Fruit fly (Drosophila melanogaster): ENCODE measurements around the gene Rint1.

Rint1 gene

dm6 chr3L:7370231-7370882 is 46.9 kb downstream of the Rint1 start (continued):
- TF ChIP-seq D19A (tag; optimal IDR thresholded peaks at IDR 0.05) (no peak), CG12744 (GFP tag; optimal IDR thresholded peaks at IDR 0.05) (no peak), pzg (GFP tag; optimal IDR thresholded peaks at IDR 0.05) (peak; percentile 12), Nf-YC (tag; optimal IDR thresholded peaks at IDR 0.05) (peak; percentile 26), gsb (GFP tag; IDR thresholded peaks at IDR 0.05) (no peak), dmrt11E (tag; optimal IDR thresholded peaks at IDR 0.05) (no peak), bbx (GFP tag; IDR thresholded peaks at IDR 0.05; ENCODE audit: partially characterized antibody) (no peak; the same call in 1 of the 2 replicates), Sry-β (GFP tag; optimal IDR thresholded peaks at IDR 0.05) (no peak), pfk (GFP tag; optimal IDR thresholded peaks at IDR 0.05) (peak; percentile 21), sob (GFP tag; IDR thresholded peaks at IDR 0.05) (no peak), CG2116 (GFP tag; optimal IDR thresholded peaks at IDR 0.05) (peak; percentile 31), Dll (GFP tag; IDR thresholded peaks at IDR 0.05; ENCODE audit: partially characterized antibody) (0 out of 4 replicates have a peak, but pooled peaks have one; percentile 21), CG15479 (GFP tag; optimal IDR thresholded peaks at IDR 0.05) (peak; percentile 43), hb (GFP tag; IDR thresholded peaks at IDR 0.05; ENCODE audit: partially characterized antibody) (peak; percentile 20; the same call in 1 of the 3 replicates), rib (GFP tag; IDR thresholded peaks at IDR 0.05) (no peak), CG8944 (GFP tag; optimal IDR thresholded peaks at IDR 0.05) (no peak), CG11504 (tag; optimal IDR thresholded peaks at IDR 0.05) (no peak), eve (GFP tag; optimal IDR thresholded peaks at IDR 0.05) (no peak), stwl (tag; optimal IDR thresholded peaks at IDR 0.05) (no peak), CG12391 (tag; optimal IDR thresholded peaks at IDR 0.05) (no peak), Rfx (GFP tag; IDR thresholded peaks at IDR 0.05) (no peak), unpg (GFP tag; optimal IDR thresholded peaks at IDR 0.05) (no peak), cwo (GFP tag; optimal IDR thresholded peaks at IDR 0.05) (peak; percentile 19), vnd (GFP tag; IDR thresholded peaks at IDR 0.05; ENCODE audit: partially characterized antibody) (no peak), stc (GFP tag; IDR thresholded peaks at IDR 0.05) (no peak), CG8290 (GFP tag; optimal IDR thresholded peaks at IDR 0.05) (no peak), CG8290 (tag; optimal IDR thresholded peaks at IDR 0.05) (no peak), ken (GFP tag; IDR thresholded peaks at IDR 0.05) (no peak), CG12769 (tag; optimal IDR thresholded peaks at IDR 0.05) (no peak), CG17612 (GFP tag; IDR thresholded peaks at IDR 0.05) (no peak), tll (GFP tag; optimal IDR thresholded peaks at IDR 0.05) (peak in 1 of 2 experiments; percentile 30), CG7745 (tag; optimal IDR thresholded peaks at IDR 0.05) (no peak), unc-4 (GFP tag; IDR thresholded peaks at IDR 0.05; ENCODE audit: partially characterized antibody) (no peak), CG4360 (GFP tag; IDR thresholded peaks at IDR 0.05) (no peak), ssp (GFP tag; IDR thresholded peaks at IDR 0.05) (no peak), CG10321 (GFP tag; IDR thresholded peaks at IDR 0.05) (peak; percentile 96), yki (optimal IDR thresholded peaks at IDR 0.05) (no peak), crol (GFP tag; IDR thresholded peaks at IDR 0.05) (no peak), ab (GFP tag; optimal IDR thresholded peaks at IDR 0.05) (no peak), Hsf (GFP tag; optimal IDR thresholded peaks at IDR 0.05) (no peak), ato (GFP tag; IDR thresholded peaks at IDR 0.05; ENCODE audit: partially characterized antibody) (0 out of 2 replicates have a peak, but pooled peaks have one; percentile 24), Blimp-1 (GFP tag; optimal IDR thresholded peaks at IDR 0.05) (no peak), chinmo (GFP tag; IDR thresholded peaks at IDR 0.05; ENCODE audit: partially characterized antibody) (peak; percentile 87), Lhr (GFP tag; optimal IDR thresholded peaks at IDR 0.05) (no peak), CG14965 (GFP tag; optimal IDR thresholded peaks at IDR 0.05; ENCODE audit: borderline replicate concordance) (no peak), kni (GFP tag; optimal IDR thresholded peaks at IDR 0.05) (peak; percentile 44), dan (GFP tag; IDR thresholded peaks at IDR 0.05) (no peak), CG5953 (GFP tag; IDR thresholded peaks at IDR 0.05) (no peak), Trl (optimal IDR thresholded peaks at IDR 0.05) (no peak), Trl (GFP tag; optimal IDR thresholded peaks at IDR 0.05) (no peak)

Measured in whole organism, embryonic.